Fruit fly (Drosophila melanogaster) whole organism, adult: ENCODE data around the gene wat.

Source experiments
- CG1620 ChIP-seq: fragments of 200-800 bp; sonication (Bioruptor generic); optimal IDR thresholded peaks from 2 replicates; lab custom pipeline; 2016; ENCODE audit warnings: missing biosample characterization, missing genetic modification characterization
- CG33017 ChIP-seq: fragments of 200-800 bp; sonication (Bioruptor generic); optimal IDR thresholded peaks from 2 replicates; lab custom pipeline; 2018; ENCODE audit warnings: missing biosample characterization, mild to moderate bottlenecking, missing genetic modification characterization, moderate library complexity
- Clk ChIP-seq: fragments of 200-800 bp; sonication (Bioruptor generic); optimal IDR thresholded peaks from 2 replicates; lab custom pipeline; 2017; ENCODE audit warnings: missing biosample characterization, missing genetic modification characterization
- kay ChIP-seq: fragments of 200-800 bp; sonication (Bioruptor generic); peaks from one replicate; lab custom pipeline; 2016; ENCODE audit warnings: missing biosample characterization, missing genetic modification characterization, borderline replicate concordance
- tj ChIP-seq: fragments of 200-800 bp; sonication (Bioruptor generic); optimal IDR thresholded peaks from 3 replicates; lab custom pipeline; 2017; ENCODE audit warnings: missing biosample characterization, mild to moderate bottlenecking, missing genetic modification characterization, moderate library complexity

DNA sequence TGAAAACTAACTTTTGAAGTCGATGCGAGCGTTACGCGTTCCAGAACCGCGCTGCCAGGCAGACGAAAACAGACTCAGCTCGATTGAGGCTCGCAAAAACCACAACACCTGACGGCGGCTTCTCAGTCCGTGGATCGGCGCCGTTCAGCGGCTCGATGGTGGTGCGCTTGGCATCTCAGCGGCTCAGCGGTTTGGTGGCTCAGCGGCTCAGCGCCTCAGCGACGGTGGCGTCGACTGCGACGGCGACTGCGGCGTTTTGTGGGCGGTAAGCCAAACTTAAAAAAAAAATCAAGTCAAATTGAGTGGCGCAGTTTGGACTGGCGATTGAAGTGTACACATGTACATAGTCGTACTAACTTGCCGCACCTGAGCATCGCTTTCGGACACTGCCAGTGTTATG lies at the start of gene wat:
- TF ChIP-seq CG33017 (tag; lab: Kevin White, UChicago) = no peak
- TF ChIP-seq tj = no peak
- no peak for TF ChIP-seq kay
- TF ChIP-seq Clk (GFP tag; lab: Kevin White, UChicago) = no peak
- TF ChIP-seq CG1620 (GFP tag; lab: Kevin White, UChicago) = no peak
